Worm (Caenorhabditis elegans): ENCODE measurements around the gene F40C5.1.
"Not testable (repeated sequence)": the region's sequence is repeated elsewhere in the genome, so short reads cannot be mapped to it uniquely, and the experiment has no call there.

Gene F40C5.1

ce11 chrV:3572408-3572807, at the start of gene F40C5.1:
Gene F40C5.1 (plus strand): TSS chrV:3572708.
- not testable (repeated sequence) for TF ChIP-seq W03F9.2, him-1, dao-5 (tag; optimal IDR thresholded peaks at IDR 0.05)

DNA sequence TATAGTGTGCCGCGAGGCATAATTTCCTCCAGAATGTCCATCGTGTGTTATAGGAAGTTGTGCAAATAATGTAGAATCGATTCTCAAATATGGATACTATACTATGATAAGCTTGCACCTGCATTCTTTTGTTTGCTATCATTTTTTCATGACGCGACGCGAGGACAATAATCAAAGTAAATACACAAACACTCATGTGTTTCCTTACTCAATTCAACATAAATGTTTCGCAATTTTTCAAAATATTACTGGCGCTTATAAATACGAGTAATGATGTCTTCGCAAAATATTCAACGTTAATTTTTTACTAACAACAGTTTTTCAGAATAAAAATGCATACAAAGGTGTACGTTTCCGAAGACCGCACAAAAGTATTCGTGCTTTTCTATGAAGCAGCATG, 49.2 kb upstream of the F40C5.1 start, which contains the start of gene irg-1:
Gene irg-1, plus strand, starts transcription at position 326 of the 400 bp plus-strand sequence.
- no peak for TF ChIP-seq dao-5 (tag; optimal IDR thresholded peaks at IDR 0.05)
- no peak for TF ChIP-seq him-1 (tag; optimal IDR thresholded peaks at IDR 0.05)
- no peak for TF ChIP-seq W03F9.2 (tag; optimal IDR thresholded peaks at IDR 0.05)

- no peak for TF ChIP-seq W03F9.2 (tag; optimal IDR thresholded peaks at IDR 0.05)
- TF ChIP-seq dao-5 (tag; optimal IDR thresholded peaks at IDR 0.05) = no peak
- TF ChIP-seq him-1 (tag; optimal IDR thresholded peaks at IDR 0.05) = no peak
Observed at ce11 chrV:3524970-3525369, 47.5 kb upstream of the F40C5.1 start, which contains the start of gene T24A6.7. Gene T24A6.7 (plus strand): TSS chrV:3525270.

ce11 chrV:3526882-3527281, 45.6 kb upstream of the F40C5.1 start, which contains the start of gene str-260:
Gene str-260 (plus strand): TSS chrV:3527182.
- TF ChIP-seq W03F9.2 (tag; optimal IDR thresholded peaks at IDR 0.05) = no peak

- TF ChIP-seq him-1 (tag; optimal IDR thresholded peaks at IDR 0.05) (no peak), dao-5 (tag; optimal IDR thresholded peaks at IDR 0.05) (no peak), W03F9.2 (tag; optimal IDR thresholded peaks at IDR 0.05) (no peak)
Observed at ce11 chrV:3530403-3530802, 42.1 kb upstream of the F40C5.1 start, which contains the start of gene srbc-66. Gene srbc-66 (plus strand): TSS chrV:3530703.

ce11 chrV:3535260-3535659, 37.2 kb upstream of the F40C5.1 start, which contains the start of gene nhr-221:
Gene nhr-221 (minus strand): TSS chrV:3535360.
- TF ChIP-seq him-1 (tag; optimal IDR thresholded peaks at IDR 0.05) = no peak
- no peak for TF ChIP-seq dao-5 (tag; optimal IDR thresholded peaks at IDR 0.05)
- TF ChIP-seq W03F9.2 (tag; optimal IDR thresholded peaks at IDR 0.05) = no peak

DNA sequence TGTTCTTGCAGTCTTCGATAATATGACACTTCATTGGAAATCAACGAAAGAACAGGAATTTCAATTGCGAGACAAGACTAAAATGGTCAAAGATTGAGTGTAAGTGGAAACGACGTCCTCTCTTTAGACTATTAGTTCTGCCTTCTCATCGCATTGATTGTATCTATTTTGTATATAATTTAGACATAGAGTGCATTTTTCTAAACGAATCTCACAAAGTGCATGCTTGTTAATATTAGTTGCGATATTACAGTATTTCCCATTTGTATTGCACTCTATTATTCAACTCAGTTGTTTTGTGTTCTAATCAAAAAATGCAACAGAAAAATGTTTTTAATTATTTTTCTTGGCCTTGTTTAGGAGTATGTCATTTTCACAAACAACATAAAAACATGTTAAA, 34.2 kb upstream of the F40C5.1 start, which contains the start of gene nhr-93:
Gene nhr-93, minus strand, starts transcription at position 101 of the 400 bp plus-strand sequence.
- TF ChIP-seq him-1 (tag; optimal IDR thresholded peaks at IDR 0.05) (no peak), dao-5 (tag; optimal IDR thresholded peaks at IDR 0.05) (no peak)

DNA sequence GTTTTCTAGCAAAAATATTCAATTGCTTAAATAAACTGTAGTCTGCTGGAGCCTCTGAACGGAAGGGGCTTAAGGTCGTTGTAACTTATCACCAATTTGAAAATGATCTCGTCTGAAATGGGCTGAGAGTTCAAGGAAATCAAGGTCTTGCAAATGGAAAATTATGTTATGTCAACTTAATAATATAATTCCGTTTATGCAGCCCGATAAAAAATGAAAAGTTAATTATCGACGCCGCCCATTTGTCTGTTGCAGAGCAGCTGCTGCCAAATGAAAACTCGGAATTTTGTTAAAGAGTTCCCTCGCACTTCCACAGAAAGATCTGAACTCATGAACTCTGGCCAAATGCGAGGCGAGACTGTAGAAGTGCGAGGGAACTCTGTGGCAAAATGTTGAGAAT, 31.4 kb upstream of the F40C5.1 start, which contains the start of gene srbc-67:
Gene srbc-67, minus strand, starts transcription at position 101 of the 400 bp plus-strand sequence.
- TF ChIP-seq dao-5 (tag; optimal IDR thresholded peaks at IDR 0.05) = no peak

DNA sequence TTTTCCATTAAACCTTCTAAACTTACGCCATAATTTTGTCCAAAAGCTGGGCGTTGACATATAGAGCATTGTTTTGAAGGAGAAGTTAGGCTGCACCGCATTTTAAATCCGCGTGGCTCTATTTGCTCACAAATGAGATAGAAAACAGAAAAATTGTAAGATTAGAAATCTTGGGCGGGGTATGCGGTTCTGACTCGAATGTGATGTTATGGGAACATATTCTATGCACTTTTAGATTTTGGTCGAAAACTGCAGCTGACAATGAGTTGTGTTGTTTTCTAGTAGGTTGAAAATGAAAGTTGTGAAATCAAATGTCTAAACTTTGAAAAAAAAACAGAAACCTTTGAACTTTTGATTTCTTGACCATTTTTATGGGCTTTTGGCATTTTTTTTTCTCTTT, 29.2 kb upstream of the F40C5.1 start, which contains the start of gene nhr-222:
Gene nhr-222, minus strand, starts transcription at position 101 of the 400 bp plus-strand sequence.
- no peak for TF ChIP-seq him-1 (tag; optimal IDR thresholded peaks at IDR 0.05)
- no peak for TF ChIP-seq W03F9.2 (tag; optimal IDR thresholded peaks at IDR 0.05)
- TF ChIP-seq dao-5 (tag; optimal IDR thresholded peaks at IDR 0.05) = no peak

- TF ChIP-seq dao-5 (tag; optimal IDR thresholded peaks at IDR 0.05) = no peak
Observed at ce11 chrV:3546517-3546916, 26.0 kb upstream of the F40C5.1 start, which contains the start of gene srbc-68. Gene srbc-68 (minus strand): TSS chrV:3546617.

ce11 chrV:3548798-3549197, 23.7 kb upstream of the F40C5.1 start, which contains the start of gene srw-130:
Gene srw-130 (minus strand): TSS chrV:3548898.
- TF ChIP-seq W03F9.2 (tag; optimal IDR thresholded peaks at IDR 0.05) = no peak
- no peak for TF ChIP-seq dao-5 (tag; optimal IDR thresholded peaks at IDR 0.05)
- TF ChIP-seq him-1 (tag; optimal IDR thresholded peaks at IDR 0.05) = no peak

DNA sequence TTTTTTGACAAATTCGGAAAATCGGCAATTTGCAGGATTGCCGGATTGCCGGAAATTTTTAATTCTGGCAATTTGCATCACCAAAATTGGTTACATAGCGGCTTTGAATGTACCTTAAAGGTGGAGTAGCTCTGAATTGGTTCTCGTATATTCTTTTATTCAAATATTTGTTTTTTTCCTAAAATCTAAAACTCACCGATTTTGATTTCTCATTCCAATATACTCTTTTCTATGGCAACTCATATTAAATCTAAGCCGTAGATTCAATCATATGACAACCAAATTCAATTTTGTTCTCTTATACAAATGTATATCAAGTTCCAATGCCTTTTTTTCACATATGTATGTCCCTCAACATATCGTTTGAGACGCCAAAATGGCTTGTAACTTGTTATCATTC, 23.0 kb upstream of the F40C5.1 start, which contains the start of gene sri-21:
Gene sri-21, plus strand, starts transcription at position 301 of the 400 bp plus-strand sequence.
- no peak for TF ChIP-seq W03F9.2 (tag; optimal IDR thresholded peaks at IDR 0.05)
- no peak for TF ChIP-seq dao-5 (tag; optimal IDR thresholded peaks at IDR 0.05)
- TF ChIP-seq him-1 (tag; optimal IDR thresholded peaks at IDR 0.05) = no peak

DNA sequence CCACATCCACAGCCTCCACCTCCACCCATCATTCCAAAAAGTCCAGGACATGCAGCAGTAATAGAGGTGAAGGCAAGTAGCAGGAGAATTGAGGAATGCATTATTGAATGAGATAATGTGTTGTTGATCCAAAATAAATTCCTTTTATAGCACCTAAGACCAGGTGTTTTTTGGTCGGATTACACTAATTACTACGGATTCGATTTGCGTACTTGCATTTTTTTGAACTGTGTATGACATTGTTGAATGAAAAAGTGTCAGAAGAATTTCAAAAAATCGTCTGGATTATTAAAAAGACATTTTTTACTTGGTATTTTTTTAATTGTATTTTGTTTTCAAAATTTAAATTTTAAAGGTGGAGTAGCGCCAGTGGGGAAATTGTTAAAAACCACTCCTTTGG, 20.7 kb upstream of the F40C5.1 start, which contains the start of gene grl-28:
Gene grl-28, minus strand, starts transcription at position 101 of the 400 bp plus-strand sequence.
- TF ChIP-seq him-1 (tag; optimal IDR thresholded peaks at IDR 0.05) = no peak
- no peak for TF ChIP-seq dao-5 (tag; optimal IDR thresholded peaks at IDR 0.05)
- TF ChIP-seq W03F9.2 (tag; optimal IDR thresholded peaks at IDR 0.05) = no peak

DNA sequence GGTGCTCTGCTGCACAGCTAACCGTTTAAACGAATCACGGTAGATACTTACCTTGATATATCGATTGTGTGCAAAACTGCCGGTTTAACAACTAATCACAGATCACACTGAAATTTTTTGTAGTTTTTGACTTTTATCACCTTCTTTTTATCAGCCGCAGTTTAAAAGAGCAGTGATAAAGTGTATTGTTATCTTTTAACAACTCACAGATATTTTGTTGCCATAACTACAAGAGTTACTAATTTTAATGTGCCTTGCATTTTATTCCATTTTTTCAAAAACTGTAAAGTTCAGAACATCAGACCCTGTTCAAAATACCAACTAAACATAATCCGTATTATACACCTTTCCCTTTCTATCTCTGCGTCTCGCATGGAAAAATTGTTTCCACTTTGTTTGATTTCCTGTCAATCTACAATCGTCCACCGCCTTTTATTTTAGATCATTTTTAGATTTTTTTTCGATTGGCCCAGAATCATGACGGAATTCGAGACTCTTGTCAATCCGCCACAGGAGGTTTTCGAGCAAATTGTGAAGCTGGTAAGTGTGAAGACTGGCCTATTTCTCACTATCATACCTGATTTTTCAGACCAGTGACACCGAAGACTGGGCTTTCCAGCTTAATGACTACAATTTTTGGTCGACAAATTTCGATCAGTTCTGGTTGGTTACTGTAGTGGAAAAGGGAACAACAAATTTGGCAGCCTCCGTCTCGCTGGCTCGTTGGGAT, 19.6 kb upstream of the F40C5.1 start, which contains the start of gene T24A6.20:
Gene T24A6.20, plus strand, starts transcription at position 395 of the 730 bp plus-strand sequence.
- TF ChIP-seq him-1 (tag; optimal IDR thresholded peaks at IDR 0.05) (no peak), dao-5 (tag; optimal IDR thresholded peaks at IDR 0.05) (no peak), W03F9.2 (tag; optimal IDR thresholded peaks at IDR 0.05) (no peak)
